Worm (Caenorhabditis elegans) whole organism, dauer: ENCODE results near the gene H06H21.11.

Experiments used
- unc-62 ChIP-seq: sonication (generic microtip); optimal IDR thresholded peaks from 2 replicates; lab custom pipeline; 2017; ENCODE audit warnings: missing biosample characterization, missing genetic modification reagents, missing genetic modification characterization

H06H21.11 gene

DNA sequence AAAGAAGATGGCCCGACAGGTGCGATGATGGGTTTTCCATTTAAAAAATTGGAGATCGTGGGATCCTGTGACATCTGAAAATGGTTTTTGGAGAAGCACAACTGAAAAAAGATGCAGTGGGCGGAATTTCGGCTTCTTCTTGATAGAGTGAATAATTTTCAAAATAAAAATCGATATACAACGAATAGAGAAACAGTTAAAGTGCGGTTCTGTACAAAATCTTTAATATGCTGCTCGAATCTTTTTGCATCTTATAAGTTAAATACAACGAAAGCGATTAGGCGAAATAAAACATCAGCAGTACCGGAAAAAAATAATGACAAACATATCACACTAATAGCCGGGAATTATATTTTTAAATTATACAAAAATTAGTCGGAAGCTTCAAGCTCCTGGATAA lies at the start of gene H06H21.11:
Gene H06H21.11 (minus strand): TSS at position 101 of the 400 bp plus-strand sequence.
- no peak for TF ChIP-seq unc-62 (GFP tag; lab: Kevin White, UChicago)

ce11 chrIV:4856195-4856594 lies 49.1 kb upstream of the H06H21.11 start, which contains the start of gene Y17G9A.2:
Gene Y17G9A.2 (minus strand): TSS chrIV:4856295.
- no peak for TF ChIP-seq unc-62 (GFP tag; lab: Kevin White, UChicago)

DNA sequence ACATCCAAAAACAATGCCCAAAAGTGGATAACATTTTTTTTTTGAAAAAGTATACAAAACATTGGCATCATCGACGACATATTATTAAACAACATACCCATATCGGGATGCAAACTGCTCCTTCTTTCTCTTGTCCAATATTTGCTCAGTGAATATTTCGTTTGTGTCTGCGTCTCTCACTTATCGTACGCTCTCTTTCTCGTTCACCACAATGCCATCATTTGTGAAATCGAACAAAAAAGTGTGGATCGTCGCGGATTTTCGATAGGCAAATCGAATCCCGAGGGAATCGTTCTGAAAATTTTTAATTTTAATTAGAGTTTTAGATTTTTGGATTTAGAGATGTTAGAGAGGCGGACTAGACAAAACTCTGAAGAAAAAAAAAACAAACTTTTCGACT lies 39.7 kb upstream of the H06H21.11 start, which contains the start of gene tat-2:
Gene tat-2 (minus strand): TSS at position 101 of the 400 bp plus-strand sequence.
- TF ChIP-seq unc-62 (GFP tag; lab: Kevin White, UChicago), result no peak

ce11 chrIV:4842030-4842429 lies 34.9 kb upstream of the H06H21.11 start:
- no peak for TF ChIP-seq unc-62 (GFP tag; lab: Kevin White, UChicago)

DNA sequence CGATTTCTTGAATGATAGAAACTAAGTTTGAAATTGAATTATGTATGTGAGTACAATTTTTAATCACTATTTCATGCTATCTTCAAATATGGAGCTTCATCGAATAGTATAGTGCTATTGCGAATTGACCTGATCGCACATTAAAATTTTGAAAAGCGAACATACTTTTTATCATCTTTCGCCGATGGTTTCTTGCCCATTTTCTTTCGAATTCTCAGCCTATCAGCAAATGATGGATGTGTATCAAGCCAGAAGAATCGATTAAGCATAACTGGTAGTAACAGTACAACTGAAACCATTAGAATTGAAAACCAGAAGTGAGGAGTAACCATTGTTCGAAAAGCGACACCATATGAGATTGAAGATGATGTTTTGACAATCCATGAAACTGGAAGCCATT lies 22.5 kb upstream of the H06H21.11 start:
- TF ChIP-seq unc-62 (GFP tag; lab: Kevin White, UChicago), result no peak

- no peak for TF ChIP-seq unc-62 (GFP tag; lab: Kevin White, UChicago)
Observed at ce11 chrIV:4827219-4827618, 20.1 kb upstream of the H06H21.11 start, which contains the start of gene mpz-4. Gene mpz-4 (minus strand): TSS chrIV:4827319.

DNA sequence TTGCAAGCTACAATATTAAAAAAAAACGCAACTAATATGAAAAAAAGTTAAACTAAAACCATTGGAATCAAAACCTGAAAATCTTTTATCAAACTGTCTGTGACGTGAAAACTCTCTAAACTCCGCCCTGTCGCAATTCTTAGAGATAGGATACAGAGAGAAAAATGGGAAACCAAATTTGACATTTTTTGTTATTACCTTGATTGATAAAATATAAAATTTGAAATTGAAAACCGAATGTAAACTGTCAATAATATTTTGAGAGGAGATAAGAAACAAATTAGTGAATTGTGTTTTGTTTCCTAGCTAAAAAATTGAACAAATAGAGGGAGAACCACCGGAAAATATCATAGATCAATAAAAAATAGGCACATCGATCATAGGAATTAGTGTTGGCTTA lies 14.7 kb upstream of the H06H21.11 start:
- no peak for TF ChIP-seq unc-62 (GFP tag; lab: Kevin White, UChicago)

ce11 chrIV:4821054-4821453 lies 13.9 kb upstream of the H06H21.11 start, which contains the start of gene H06H21.8:
Gene H06H21.8 (minus strand): TSS chrIV:4821131.
- no peak for TF ChIP-seq unc-62 (GFP tag; lab: Kevin White, UChicago)

- no peak for TF ChIP-seq unc-62 (GFP tag; lab: Kevin White, UChicago)
Observed at ce11 chrIV:4814185-4814584, 7.1 kb upstream of the H06H21.11 start, which contains the start of gene srw-94. Gene srw-94 (plus strand): TSS chrIV:4814485.

DNA sequence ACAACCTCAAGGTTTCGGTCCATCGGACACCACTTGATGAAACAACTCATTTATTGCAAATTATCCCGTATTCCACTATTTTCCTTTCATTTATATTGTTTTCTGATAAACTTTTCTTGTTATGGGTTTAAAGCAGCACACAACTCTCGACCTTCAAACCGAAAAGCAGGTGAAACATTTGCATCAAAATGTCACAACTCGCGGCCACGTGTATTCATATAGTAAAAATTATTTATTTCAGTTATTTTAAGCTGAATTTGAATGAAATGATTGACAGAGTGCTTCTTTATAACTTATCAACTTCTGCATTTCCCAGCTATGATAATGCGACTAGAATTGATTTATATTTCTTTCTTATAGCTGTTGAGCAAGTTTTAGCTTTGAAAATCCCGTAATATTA lies 4.7 kb upstream of the H06H21.11 start, which contains the start of gene srw-95:
Gene srw-95 (plus strand): TSS at position 213 of the 400 bp plus-strand sequence.
- TF ChIP-seq unc-62 (GFP tag; lab: Kevin White, UChicago), result no peak

ce11 chrIV:4810377-4810984 lies 3.4 kb upstream of the H06H21.11 start, which contains the start of gene eif-1.A:
Gene eif-1.A (plus strand): TSS chrIV:4810934.
- TF ChIP-seq unc-62 (GFP tag; lab: Kevin White, UChicago), result no peak

- TF ChIP-seq unc-62 (GFP tag; lab: Kevin White, UChicago), result no peak
Observed at ce11 chrIV:4809813-4810212, 2.7 kb upstream of the H06H21.11 start, which contains the start of gene H06H21.37. Gene H06H21.37 (minus strand): TSS chrIV:4809974.

- no peak for TF ChIP-seq unc-62 (GFP tag; lab: Kevin White, UChicago)
Observed at ce11 chrIV:4809397-4809796, 2.3 kb upstream of the H06H21.11 start, which contains the start of gene ubxn-6. Gene ubxn-6 (minus strand): TSS chrIV:4809497.

DNA sequence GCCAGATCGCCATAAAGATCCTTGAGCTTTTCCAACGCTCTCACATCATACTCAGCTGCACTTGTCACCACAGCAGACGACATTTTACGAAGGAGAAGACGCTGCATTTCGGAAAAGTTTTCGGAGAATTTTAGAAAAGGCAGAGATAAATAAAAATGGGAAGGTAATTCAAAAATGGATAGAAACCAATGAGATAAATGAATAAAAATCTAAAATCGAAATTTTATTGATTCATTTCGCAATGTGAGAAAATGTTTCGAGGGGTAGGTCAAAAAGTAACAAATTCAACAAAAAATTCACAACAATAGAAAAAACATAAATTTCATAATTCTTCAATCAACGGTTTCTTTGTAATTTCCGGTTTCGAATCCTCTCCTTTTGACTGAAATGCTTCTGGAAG lies 633 bp downstream of the H06H21.11 start, which contains the start of gene dpf-5:
Gene dpf-5 (minus strand): TSS at position 101 of the 400 bp plus-strand sequence.
- TF ChIP-seq unc-62 (GFP tag; lab: Kevin White, UChicago), result no peak

- TF ChIP-seq unc-62 (GFP tag; lab: Kevin White, UChicago), result no peak
Observed at ce11 chrIV:4802494-4802893, 4.6 kb downstream of the H06H21.11 start, which contains the start of gene dpf-7. Gene dpf-7 (minus strand): TSS chrIV:4802594.

DNA sequence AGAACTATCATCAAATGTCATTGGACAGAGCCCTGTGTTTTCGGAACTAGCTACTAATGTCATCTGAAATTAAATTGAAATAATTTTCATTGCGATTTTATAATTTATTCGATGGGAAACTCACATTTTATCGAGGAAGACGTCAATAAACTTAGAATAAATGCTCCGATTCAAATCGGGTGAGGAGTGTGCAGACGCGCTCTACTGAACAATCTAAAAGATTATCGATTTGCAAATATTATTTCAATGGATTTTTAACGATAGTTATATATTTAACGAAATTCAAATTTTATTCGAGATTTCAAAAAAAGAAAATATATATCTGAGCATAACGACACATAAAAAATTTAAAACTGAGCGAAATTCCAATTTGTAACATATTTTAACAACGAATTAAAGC lies 8.0 kb downstream of the H06H21.11 start, which contains the start of gene eor-1:
Gene eor-1 (minus strand): TSS at position 65 of the 400 bp plus-strand sequence.
- TF ChIP-seq unc-62 (GFP tag; lab: Kevin White, UChicago), result no peak
